Worm (Caenorhabditis elegans): ENCODE measurements around the gene Y69A2AR.12.

The Y69A2AR.12 gene

DNA sequence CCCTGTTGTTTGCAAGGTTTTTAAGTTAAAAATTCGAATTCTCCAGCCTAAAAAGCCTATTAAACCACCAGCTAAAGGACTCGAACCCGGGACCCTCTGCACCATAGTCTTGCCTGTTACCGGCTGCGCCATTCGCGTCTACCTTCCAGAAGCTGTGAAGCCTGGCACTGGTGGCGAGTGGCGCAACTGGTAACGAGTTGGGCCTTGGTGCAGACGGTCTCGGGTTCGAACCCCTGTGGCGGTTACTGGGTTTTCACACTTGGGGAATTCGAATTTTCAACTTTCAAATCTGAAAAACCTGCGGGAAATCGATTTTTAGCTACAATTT is 34.4 kb downstream of the Y69A2AR.12 start (continued):
- TF ChIP-seq nhr-28 (tag; optimal IDR thresholded peaks at IDR 0.05) (no peak), mxl-3 (GFP tag; optimal IDR thresholded peaks at IDR 0.05) (no peak), zfp-3 (GFP tag; conservative IDR thresholded peaks at IDR 0.05) (0 out of 2 replicates have a peak, but pooled peaks have one; percentile 41), nhr-76 (tag; optimal IDR thresholded peaks at IDR 0.05) (no peak), Y48G9A.11 (GFP tag; IDR thresholded peaks at IDR 0.05) (0 out of 2 replicates have a peak, but pooled peaks have one; percentile 65), vab-7 (GFP tag; IDR thresholded peaks at IDR 0.05) (no peak), Y75B8A.6 (GFP tag; IDR thresholded peaks at IDR 0.05) (no peak), lim-7 (GFP tag; IDR thresholded peaks at IDR 0.05) (0 out of 2 replicates have a peak, but pooled peaks have one; percentile 42), nhr-111 (GFP tag; optimal IDR thresholded peaks at IDR 0.05) (no peak), mxl-2 (GFP tag; conservative IDR thresholded peaks at IDR 0.05) (no peak), rbr-2 (tag; optimal IDR thresholded peaks at IDR 0.05) (no peak), dpl-1 (GFP tag; optimal IDR thresholded peaks at IDR 0.05) (no peak)

- peak; percentile 2 for TF ChIP-seq mep-1 (tag; optimal IDR thresholded peaks at IDR 0.05)
- no peak for TF ChIP-seq daf-19 (GFP tag; conservative IDR thresholded peaks at IDR 0.05)
- TF ChIP-seq hlh-30 (tag; optimal IDR thresholded peaks at IDR 0.05; ENCODE audit: insufficient read depth), result peak; percentile 89
- no peak for TF ChIP-seq egl-27 (tag; optimal IDR thresholded peaks at IDR 0.05)
- no peak for TF ChIP-seq nhr-111 (GFP tag; optimal IDR thresholded peaks at IDR 0.05)
- peak; percentile 31 for TF ChIP-seq nhr-77 (tag; optimal IDR thresholded peaks at IDR 0.05)
- TF ChIP-seq php-3 (GFP tag; IDR thresholded peaks at IDR 0.05), result no peak
- no peak for TF ChIP-seq ctbp-1 (GFP tag; IDR thresholded peaks at IDR 0.05)
- peak; percentile 74 for TF ChIP-seq set-16 (GFP tag; IDR thresholded peaks at IDR 0.05)
- peak; percentile 23; the same call in 1 of the 2 replicates for TF ChIP-seq dmd-6 (GFP tag; IDR thresholded peaks at IDR 0.05)
- no peak for TF ChIP-seq ceh-28 (tag; optimal IDR thresholded peaks at IDR 0.05)
- TF ChIP-seq daf-16 (GFP tag; optimal IDR thresholded peaks at IDR 0.05), result no peak
- TF ChIP-seq daf-16 (tag; optimal IDR thresholded peaks at IDR 0.05), result peak; percentile 15
- TF ChIP-seq dve-1 (tag; optimal IDR thresholded peaks at IDR 0.05; ENCODE audit: insufficient read depth), result peak; percentile 25
- peak; percentile 28 for TF ChIP-seq ama-1 (optimal IDR thresholded peaks at IDR 0.05)
- TF ChIP-seq lsy-2 (tag; optimal IDR thresholded peaks at IDR 0.05), result peak in 1 of 2 experiments; percentile 46
- TF ChIP-seq Y48G9A.11 (GFP tag; IDR thresholded peaks at IDR 0.05), result peak; percentile 57; the same call in 1 of the 2 replicates
- TF ChIP-seq unc-130 (GFP tag; optimal IDR thresholded peaks at IDR 0.05), result no peak
- TF ChIP-seq lim-7 (GFP tag; IDR thresholded peaks at IDR 0.05), result 0 out of 2 replicates have a peak, but pooled peaks have one; percentile 31
- no peak; the same call in 1 of the 2 replicates for TF ChIP-seq ceh-20 (GFP tag; IDR thresholded peaks at IDR 0.05)
- TF ChIP-seq snpc-4 (tag; optimal IDR thresholded peaks at IDR 0.05), result no peak
- peak; percentile 81 for TF ChIP-seq hlh-11 (tag; optimal IDR thresholded peaks at IDR 0.05)
- no peak for TF ChIP-seq mes-2 (tag; optimal IDR thresholded peaks at IDR 0.05; ENCODE audit: poor library complexity, severe bottlenecking)
- TF ChIP-seq cey-2 (tag; optimal IDR thresholded peaks at IDR 0.05; ENCODE audit: borderline replicate concordance, insufficient read depth), result no peak
- no peak for TF ChIP-seq nhr-25 (tag; optimal IDR thresholded peaks at IDR 0.05; ENCODE audit: borderline replicate concordance, insufficient read depth)
- TF ChIP-seq nhr-41 (GFP tag; IDR thresholded peaks at IDR 0.05), result peak; percentile 33; the same call in 1 of the 2 replicates
- no peak for TF ChIP-seq dmd-9 (GFP tag; IDR thresholded peaks at IDR 0.05)
- peak; percentile 48 for TF ChIP-seq lin-13 (GFP tag; optimal IDR thresholded peaks at IDR 0.05)
- TF ChIP-seq aha-1 (tag), result peak; percentile 94
- no peak for TF ChIP-seq nhr-102 (tag; optimal IDR thresholded peaks at IDR 0.05)
- no peak for TF ChIP-seq duxl-1 (tag; optimal IDR thresholded peaks at IDR 0.05; ENCODE audit: poor library complexity)
- no peak for TF ChIP-seq F37D6.2 (tag; optimal IDR thresholded peaks at IDR 0.05)
- peak; percentile 37 for TF ChIP-seq lin-38 (GFP tag; IDR thresholded peaks at IDR 0.05)
- TF ChIP-seq snpc-1.2 (GFP tag; IDR thresholded peaks at IDR 0.05), result peak; percentile 53
Measured at ce11 chrIV:2603556-2604021, 35.2 kb downstream of the Y69A2AR.12 start.

All from whole organism, L4 larva.